Worm (Caenorhabditis elegans) whole organism, early embryonic: ENCODE results near the gene srv-6.

ENCODE experiments used
- B0310.2 ChIP-seq: sonication (generic microtip); optimal IDR thresholded peaks from 2 replicates; lab custom pipeline; 2016; ENCODE audit warnings: mild to moderate bottlenecking, missing genetic modification characterization, missing compliant biosample characterization
- F13C5.2 ChIP-seq: sonication (generic microtip); optimal IDR thresholded peaks from 2 replicates; lab custom pipeline; 2017; ENCODE audit warnings: mild to moderate bottlenecking, missing genetic modification characterization, inconsistent platforms, missing compliant biosample characterization
- aly-1 ChIP-seq: sonication (generic microtip); optimal IDR thresholded peaks from 2 replicates; lab custom pipeline; 2016; ENCODE audit warnings: missing genetic modification characterization, missing compliant biosample characterization
- ama-1 ChIP-seq: fragments of 150-350 bp; optimal IDR thresholded peaks from 2 replicates; lab custom pipeline; 2014
- ceh-36 ChIP-seq: sonication (generic microtip); optimal IDR thresholded peaks from 2 replicates; lab custom pipeline; 2016; ENCODE audit warnings: missing genetic modification characterization, inconsistent platforms, missing compliant biosample characterization
- ets-7 ChIP-seq: sonication (generic microtip); optimal IDR thresholded peaks from 2 replicates; lab custom pipeline; 2016; ENCODE audit warnings: missing genotype, missing genetic modification characterization, missing compliant biosample characterization
- flt-1 ChIP-seq: fragments of 200-800 bp; sonication (Bioruptor generic); IDR thresholded peaks from 2 replicates; pipeline ENCODE4 v1.3.6; 2022; ENCODE audit warnings: missing genetic modification characterization, missing compliant biosample characterization
- hmg-4 ChIP-seq: fragments of 200-800 bp; sonication (Bioruptor generic); optimal IDR thresholded peaks from 2 replicates; lab custom pipeline; 2018; ENCODE audit warnings: mild to moderate bottlenecking, missing genetic modification characterization, missing compliant biosample characterization
- hnd-1 ChIP-seq: sonication (generic microtip); optimal IDR thresholded peaks from 2 replicates; lab custom pipeline; 2016; ENCODE audit warnings: missing genetic modification characterization, missing compliant biosample characterization
- scrt-1 ChIP-seq: fragments of 200-800 bp; sonication (Bioruptor generic); IDR thresholded peaks from 2 replicates; pipeline ENCODE4 v1.3.6; 2022; ENCODE audit warnings: missing genetic modification characterization, missing compliant biosample characterization
- sea-1 ChIP-seq: fragments of 200-800 bp; sonication (Bioruptor generic); conservative IDR thresholded peaks from 2 replicates; pipeline ENCODE4 v1.3.6; 2022; ENCODE audit warnings: missing genetic modification characterization, missing compliant biosample characterization
- tbx-11 ChIP-seq: fragments of 200-800 bp; sonication (Bioruptor generic); IDR thresholded peaks from 2 replicates; pipeline ENCODE4 v1.3.6; 2022; ENCODE audit warnings: missing genetic modification characterization, missing compliant biosample characterization
- tbx-37 ChIP-seq: fragments of 200-800 bp; sonication (Bioruptor generic); conservative IDR thresholded peaks from 2 replicates; pipeline ENCODE4 v1.3.6; 2022; ENCODE audit warnings: missing genetic modification reagents, missing genetic modification characterization, missing compliant biosample characterization
- tra-4 ChIP-seq: sonication (generic microtip); optimal IDR thresholded peaks from 2 replicates; lab custom pipeline; 2017; ENCODE audit warnings: missing genetic modification characterization, missing compliant biosample characterization

DNA sequence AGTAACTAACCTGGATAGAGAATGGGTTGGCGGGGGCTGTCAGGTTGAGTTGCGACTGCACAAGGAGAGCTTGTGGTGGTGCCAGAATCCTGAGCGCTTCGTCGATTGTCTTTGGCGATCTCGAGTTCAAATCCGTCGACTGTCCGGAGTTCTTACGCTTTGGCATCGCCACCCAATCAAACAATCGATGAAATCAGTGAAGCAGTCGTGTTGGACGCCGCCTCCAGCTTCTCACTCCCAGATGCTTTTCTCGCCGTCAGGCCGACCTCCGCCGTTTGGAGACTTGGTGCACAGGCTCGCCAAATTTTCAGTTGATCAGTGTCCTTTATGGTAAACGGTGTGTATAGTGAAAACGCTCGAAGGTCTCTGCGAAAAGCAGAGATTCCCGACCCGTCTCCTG lies 40.0 kb upstream of the srv-6 start, which contains the start of the genes F20B6.10 and hpk-1:
- TF ChIP-seq ets-7 (no peak), ama-1 (no peak), sea-1 (GFP tag; lab: Robert Waterston, UW) (no peak), tbx-11 (GFP tag; lab: Robert Waterston, UW) (no peak), aly-1 (tag; lab: Kevin White, UChicago) (no peak), B0310.2 (tag; lab: Kevin White, UChicago) (no peak), F13C5.2 (tag; lab: Kevin White, UChicago) (no peak), tbx-37 (no peak), hnd-1 (tag; lab: Kevin White, UChicago) (no peak), hmg-4 (GFP tag; lab: Kevin White, UChicago) (no peak), tra-4 (tag; lab: Kevin White, UChicago) (no peak), flt-1 (GFP tag; lab: Robert Waterston, UW) (no peak), ceh-36 (no peak), scrt-1 (GFP tag; lab: Robert Waterston, UW) (no peak)
